Worm (Caenorhabditis elegans) whole organism, L1 larva: ENCODE data around the gene F09C8.1.

Experiments
- C04F5.9 ChIP-seq: sonication (generic microtip); optimal IDR thresholded peaks from 2 replicates; lab custom pipeline; 2016; ENCODE audit warnings: missing genetic modification characterization, missing compliant biosample characterization
- Y116A8C.19 ChIP-seq: sonication (generic microtip); optimal IDR thresholded peaks from 2 replicates; lab custom pipeline; 2016; ENCODE audit warnings: missing compliant biosample characterization, missing genetic modification characterization, borderline replicate concordance
- aha-1 ChIP-seq: fragments of 150-350 bp; optimal IDR thresholded peaks from 2 replicates; lab custom pipeline; 2014; ENCODE audit warnings: missing biosample characterization, missing genetic modification characterization
- aly-2 ChIP-seq: fragments of 150-350 bp; optimal IDR thresholded peaks from 2 replicates; lab custom pipeline; 2014; ENCODE audit warnings: missing biosample characterization, missing genetic modification characterization
- ama-1 ChIP-seq: fragments of 150-350 bp; optimal IDR thresholded peaks from 2 replicates; lab custom pipeline; 2014
- ceh-63 ChIP-seq: fragments of 200-800 bp; sonication (Bioruptor generic); optimal IDR thresholded peaks from 2 replicates; lab custom pipeline; 2018; ENCODE audit warnings: mild to moderate bottlenecking, missing genetic modification characterization, missing compliant biosample characterization
- ceh-8 ChIP-seq: fragments of 200-800 bp; sonication (Bioruptor generic); optimal IDR thresholded peaks from 2 replicates; lab custom pipeline; 2018; ENCODE audit warnings: mild to moderate bottlenecking, missing genetic modification characterization, moderate library complexity, missing compliant biosample characterization
- ceh-88 ChIP-seq: fragments of 200-800 bp; sonication (Bioruptor generic); IDR thresholded peaks from 2 replicates; pipeline ENCODE4 v1.3.6; 2022; ENCODE audit warnings: missing genetic modification characterization, missing compliant biosample characterization
- ceh-90 ChIP-seq: sonication (generic microtip); optimal IDR thresholded peaks from 2 replicates; lab custom pipeline; 2016; ENCODE audit warnings: missing genetic modification characterization, missing compliant biosample characterization
- dsc-1 ChIP-seq: sonication (generic microtip); optimal IDR thresholded peaks from 2 replicates; lab custom pipeline; 2016; ENCODE audit warnings: mild to moderate bottlenecking, missing genetic modification characterization, missing compliant biosample characterization
- efl-1 ChIP-seq, 4 experiments: fragments of 150-350 bp; optimal IDR thresholded peaks in 3 of 4; peaks in 1 of 4; 1 replicate in 1 of 4; 2 replicates in 3 of 4; lab custom pipeline; 2014; ENCODE audit warnings: missing biosample characterization in 2 of 4, missing genetic modification characterization in 2 of 4, missing genetic modification reagents in 2 of 4
- efl-3 ChIP-seq: fragments of 200-800 bp; sonication (Bioruptor generic); optimal IDR thresholded peaks from 2 replicates; lab custom pipeline; 2018; ENCODE audit warnings: mild to moderate bottlenecking, missing genetic modification characterization, missing compliant biosample characterization
- elt-2 ChIP-seq: sonication (generic microtip); optimal IDR thresholded peaks from 2 replicates; lab custom pipeline; 2016; ENCODE audit warnings: missing genetic modification characterization, mild to moderate bottlenecking, inconsistent platforms, missing compliant biosample characterization, missing genetic modification reagents
- ets-5 ChIP-seq: fragments of 200-800 bp; sonication (Bioruptor generic); IDR thresholded peaks from 2 replicates; pipeline ENCODE4 v1.3.6; 2022; ENCODE audit warnings: missing genetic modification characterization, missing compliant biosample characterization
- fkh-10 ChIP-seq: sonication (generic microtip); optimal IDR thresholded peaks from 2 replicates; lab custom pipeline; 2017; ENCODE audit warnings: missing biosample characterization, missing genetic modification reagents, missing genetic modification characterization
- fkh-4 ChIP-seq: sonication (generic microtip); optimal IDR thresholded peaks from 2 replicates; lab custom pipeline; 2016; ENCODE audit warnings: missing compliant biosample characterization, missing genetic modification characterization, borderline replicate concordance
- fkh-8 ChIP-seq: sonication (generic microtip); optimal IDR thresholded peaks from 2 replicates; lab custom pipeline; 2016; ENCODE audit warnings: mild to moderate bottlenecking, missing genetic modification characterization, missing compliant biosample characterization
- hlh-17 ChIP-seq: fragments of 200-800 bp; sonication (Bioruptor generic); optimal IDR thresholded peaks from 2 replicates; lab custom pipeline; 2018; ENCODE audit warnings: missing genetic modification characterization, mild to moderate bottlenecking, missing compliant biosample characterization, moderate library complexity, borderline replicate concordance
- hpl-2 ChIP-seq: fragments of 150-350 bp; optimal IDR thresholded peaks from 2 replicates; lab custom pipeline; 2014; ENCODE audit warnings: missing biosample characterization, missing genetic modification reagents, missing genetic modification characterization
- isw-1 ChIP-seq: fragments of 200-800 bp; sonication (Bioruptor generic); IDR thresholded peaks from 2 replicates; pipeline ENCODE4 v1.3.6; 2022; ENCODE audit warnings: missing genetic modification characterization, missing compliant biosample characterization
- jun-1 ChIP-seq: fragments of 150-350 bp; optimal IDR thresholded peaks from 2 replicates; lab custom pipeline; 2014; ENCODE audit warnings: missing biosample characterization, missing genetic modification reagents, missing genetic modification characterization
- lin-14 ChIP-seq: fragments of 200-800 bp; sonication (Bioruptor generic); optimal IDR thresholded peaks from 2 replicates; lab custom pipeline; 2018; ENCODE audit warnings: mild to moderate bottlenecking, missing genetic modification characterization, moderate library complexity, missing compliant biosample characterization
- lin-35 ChIP-seq, 2 experiments: fragments of 150-350 bp; optimal IDR thresholded peaks; 2 replicates each; lab custom pipeline; 2014; ENCODE audit warnings: missing biosample characterization in 2 of 2, missing genetic modification characterization in 2 of 2, missing genetic modification reagents in 2 of 2
- lin-39 ChIP-seq: fragments of 150-350 bp; optimal IDR thresholded peaks from 2 replicates; lab custom pipeline; 2014; ENCODE audit warnings: missing biosample characterization, missing genetic modification reagents, missing genetic modification characterization
- lsy-2 ChIP-seq, 2 experiments: fragments of 150-350 bp; optimal IDR thresholded peaks; 2 replicates each; lab custom pipeline; 2014; ENCODE audit warnings: missing biosample characterization in 2 of 2, missing genetic modification characterization in 2 of 2
- mdl-1 ChIP-seq, 2 experiments: fragments of 150-350 bp; optimal IDR thresholded peaks; 2 replicates each; lab custom pipeline; 2014 to 2017; ENCODE audit warnings: missing biosample characterization in 2 of 2, missing genetic modification characterization in 2 of 2, inconsistent platforms in 1 of 2
- nhr-11 ChIP-seq: fragments of 150-350 bp; optimal IDR thresholded peaks from 2 replicates; lab custom pipeline; 2014; ENCODE audit warnings: missing biosample characterization, missing genetic modification characterization
- nhr-19 ChIP-seq: fragments of 200-800 bp; sonication (Bioruptor generic); conservative IDR thresholded peaks from 2 replicates; pipeline ENCODE4 v1.3.6; 2022; ENCODE audit warnings: missing genetic modification characterization, missing compliant biosample characterization
- nhr-237 ChIP-seq: fragments of 150-350 bp; optimal IDR thresholded peaks from 2 replicates; lab custom pipeline; 2014; ENCODE audit warnings: missing biosample characterization, missing genetic modification characterization
- nhr-71 ChIP-seq: sonication (generic microtip); optimal IDR thresholded peaks from 2 replicates; lab custom pipeline; 2016; ENCODE audit warnings: mild to moderate bottlenecking, missing genetic modification characterization, moderate library complexity, missing compliant biosample characterization
- nhr-76 ChIP-seq: sonication (generic microtip); optimal IDR thresholded peaks from 2 replicates; lab custom pipeline; 2017; ENCODE audit warnings: missing biosample characterization, missing genetic modification characterization
- nhr-84 ChIP-seq: sonication (generic microtip); optimal IDR thresholded peaks from 2 replicates; lab custom pipeline; 2017; ENCODE audit warnings: missing biosample characterization, missing genetic modification characterization
- nhr-90 ChIP-seq: sonication (generic microtip); optimal IDR thresholded peaks from 2 replicates; lab custom pipeline; 2016; ENCODE audit warnings: mild to moderate bottlenecking, missing genetic modification characterization, missing compliant biosample characterization; ENCODE audit not compliant: poor library complexity
- pag-3 ChIP-seq: sonication (generic microtip); optimal IDR thresholded peaks from 2 replicates; lab custom pipeline; 2017; ENCODE audit warnings: missing genetic modification characterization, mild to moderate bottlenecking, missing compliant biosample characterization, antibody characterized with exemption, borderline replicate concordance; ENCODE audit not compliant: insufficient read depth
- rnt-1 ChIP-seq: sonication (generic microtip); optimal IDR thresholded peaks from 2 replicates; lab custom pipeline; 2016; ENCODE audit warnings: mild to moderate bottlenecking, missing genetic modification characterization, moderate library complexity, missing compliant biosample characterization
- skn-1 ChIP-seq: fragments of 150-350 bp; optimal IDR thresholded peaks from 2 replicates; lab custom pipeline; 2014; ENCODE audit warnings: missing biosample characterization, missing genetic modification characterization
- snu-23 ChIP-seq: sonication (generic microtip); optimal IDR thresholded peaks from 2 replicates; lab custom pipeline; 2016; ENCODE audit warnings: missing genetic modification characterization, missing compliant biosample characterization
- sptf-1 ChIP-seq: fragments of 150-350 bp; optimal IDR thresholded peaks from 2 replicates; lab custom pipeline; 2014; ENCODE audit warnings: missing biosample characterization, missing genetic modification characterization
- tbx-2 ChIP-seq: sonication (generic microtip); optimal IDR thresholded peaks from 2 replicates; lab custom pipeline; 2016; ENCODE audit warnings: missing genetic modification characterization, missing compliant biosample characterization
- tlp-1 ChIP-seq: fragments of 150-350 bp; optimal IDR thresholded peaks from 2 replicates; lab custom pipeline; 2014; ENCODE audit warnings: missing biosample characterization, missing genetic modification characterization
- unc-130 ChIP-seq: fragments of 150-350 bp; optimal IDR thresholded peaks from 2 replicates; lab custom pipeline; 2017; ENCODE audit warnings: missing biosample characterization, missing genetic modification characterization, inconsistent platforms
- unc-30 ChIP-seq: sonication (generic microtip); optimal IDR thresholded peaks from 2 replicates; lab custom pipeline; 2017; ENCODE audit warnings: missing biosample characterization, missing genetic modification characterization
- vab-15 ChIP-seq: sonication (generic microtip); optimal IDR thresholded peaks from 2 replicates; lab custom pipeline; 2017; ENCODE audit warnings: missing genotype, mild to moderate bottlenecking, missing genetic modification characterization, missing compliant biosample characterization
- xbp-1 ChIP-seq: sonication (generic microtip); optimal IDR thresholded peaks from 2 replicates; lab custom pipeline; 2016; ENCODE audit warnings: missing genetic modification characterization, missing compliant biosample characterization
- zag-1 ChIP-seq: fragments of 150-350 bp; optimal IDR thresholded peaks from 2 replicates; lab custom pipeline; 2014; ENCODE audit warnings: missing biosample characterization, missing genetic modification characterization
- ztf-11 ChIP-seq, 2 experiments: sonication (generic microtip); optimal IDR thresholded peaks; 2 replicates each; lab custom pipeline; 2016 to 2017; ENCODE audit warnings: missing genetic modification characterization in 2 of 2, missing biosample characterization in 1 of 2, missing compliant biosample characterization in 1 of 2

Gene F09C8.1

ce11 chrX:16202229-16202628, 38.9 kb upstream of the F09C8.1 start (continued):
- TF ChIP-seq nhr-84 (tag; lab: Kevin White, UChicago) (no peak), nhr-90 (no peak), unc-130 (tag; lab: Kevin White, UChicago) (no peak), aly-2 (no peak), ceh-90 (no peak), nhr-76 (tag; lab: Kevin White, UChicago) (no peak), nhr-19 (GFP tag; lab: Robert Waterston, UW) (peak; percentile 24; the same call in 1 of the 2 replicates), fkh-8 (tag; lab: Kevin White, UChicago) (peak; percentile 65), Y116A8C.19 (tag; lab: Kevin White, UChicago) (no peak), unc-30 (tag; lab: Kevin White, UChicago) (no peak), nhr-237 (tag; lab: Kevin White, UChicago) (no peak), mdl-1 (tag; optimal IDR thresholded peaks at IDR 0.05; lab: Kevin White, UChicago) (no peak), isw-1 (GFP tag; lab: Robert Waterston, UW) (peak; percentile 22), tbx-2 (tag; lab: Kevin White, UChicago) (peak; percentile 51), skn-1 (tag; lab: Kevin White, UChicago) (peak; percentile 30), zag-1 (tag; lab: Kevin White, UChicago) (no peak), efl-1 (optimal IDR thresholded peaks at IDR 0.05; lab: Kevin White, UChicago) (peak in 1 of 2 experiments; percentile 11), efl-1 (GFP tag; optimal IDR thresholded peaks at IDR 0.05 in 1 of 2; lab: Kevin White, UChicago) (peak in 1 of 2 experiments; percentile 67), hlh-17 (GFP tag; lab: Kevin White, UChicago) (no peak), aha-1 (tag; lab: Kevin White, UChicago) (no peak), hpl-2 (GFP tag; lab: Kevin White, UChicago) (no peak), tlp-1 (no peak), ets-5 (GFP tag; lab: Robert Waterston, UW) (no peak), ama-1 (lab: Kevin White, UChicago) (no peak), lin-14 (peak; percentile 64), efl-3 (GFP tag; lab: Kevin White, UChicago) (no peak), lsy-2 (tag; optimal IDR thresholded peaks at IDR 0.05; lab: Kevin White, UChicago) (peak in 1 of 2 experiments; percentile 34), sptf-1 (tag; lab: Kevin White, UChicago) (no peak), pag-3 (tag; lab: Kevin White, UChicago) (no peak), vab-15 (tag; lab: Kevin White, UChicago) (no peak), xbp-1 (no peak), jun-1 (tag; lab: Kevin White, UChicago) (peak; percentile 48), lin-35 (GFP tag; optimal IDR thresholded peaks at IDR 0.05; lab: Kevin White, UChicago) (peak in 1 of 2 experiments; percentile 11), rnt-1 (no peak), fkh-4 (no peak), snu-23 (peak; percentile 53), elt-2 (tag; lab: Kevin White, UChicago) (no peak), lin-39 (tag; lab: Kevin White, UChicago) (no peak), nhr-11 (tag; lab: Kevin White, UChicago) (no peak), ceh-63 (GFP tag; lab: Kevin White, UChicago) (no peak), dsc-1 (tag; lab: Kevin White, UChicago) (peak; percentile 68)

ce11 chrX:16199200-16199764, 36.0 kb upstream of the F09C8.1 start, which contains the start of gene R11.3:
R11.3 (minus strand) TSS chrX:16199250.
- TF ChIP-seq nhr-71 = no peak
- no peak for TF ChIP-seq sptf-1 (tag; lab: Kevin White, UChicago)
- no peak for TF ChIP-seq unc-30 (tag; lab: Kevin White, UChicago)
- no peak for TF ChIP-seq ceh-88
- TF ChIP-seq nhr-237 (tag; lab: Kevin White, UChicago) = no peak
- no peak for TF ChIP-seq C04F5.9
- TF ChIP-seq zag-1 (tag; lab: Kevin White, UChicago) = no peak
- no peak for TF ChIP-seq ztf-11 (tag; optimal IDR thresholded peaks at IDR 0.05; lab: Kevin White, UChicago)
- TF ChIP-seq ceh-8 (GFP tag; lab: Kevin White, UChicago) = no peak
- TF ChIP-seq nhr-11 (tag; lab: Kevin White, UChicago) = no peak
- TF ChIP-seq ceh-90 = no peak
- TF ChIP-seq fkh-10 = no peak
- no peak for TF ChIP-seq fkh-4
